Fruit fly (Drosophila melanogaster) whole organism, embryonic: ENCODE measurements around the gene Ero1L.

Experiments
- CG1024 ChIP-seq: fragments of 200-800 bp; sonication (Bioruptor generic); IDR thresholded peaks from 2 replicates; pipeline ENCODE4 v1.3.6; 2022; ENCODE audit warnings: missing biosample characterization, missing genetic modification characterization
- CG10565 ChIP-seq: fragments of 200-800 bp; sonication (Bioruptor generic); optimal IDR thresholded peaks from 3 replicates; lab custom pipeline; 2016; ENCODE audit warnings: missing biosample characterization, mild to moderate bottlenecking, missing genetic modification characterization
- CG11456 ChIP-seq: fragments of 200-800 bp; sonication (Bioruptor generic); IDR thresholded peaks from 3 replicates; pipeline ENCODE4 v1.3.6; 2022; ENCODE audit warnings: missing biosample characterization, missing genetic modification characterization
- CG11504 ChIP-seq: fragments of 200-800 bp; sonication (Bioruptor generic); optimal IDR thresholded peaks from 3 replicates; lab custom pipeline; 2019; ENCODE audit warnings: missing biosample characterization, mild to moderate bottlenecking, missing genetic modification characterization, moderate library complexity
- CG11696 ChIP-seq: fragments of 200-800 bp; sonication (Bioruptor generic); IDR thresholded peaks from 2 replicates; pipeline ENCODE4 v1.3.6; 2022; ENCODE audit warnings: missing biosample characterization, missing genetic modification characterization
- CG12769 ChIP-seq: fragments of 200-800 bp; sonication (Bioruptor generic); optimal IDR thresholded peaks from 2 replicates; lab custom pipeline; 2019; ENCODE audit warnings: missing biosample characterization, mild to moderate bottlenecking, missing genetic modification characterization, moderate library complexity
- CG13775 ChIP-seq: fragments of 200-800 bp; sonication (Bioruptor generic); optimal IDR thresholded peaks from 3 replicates; lab custom pipeline; 2017; ENCODE audit warnings: missing biosample characterization, mild to moderate bottlenecking, missing genetic modification characterization
- CG15011 ChIP-seq: fragments of 200-800 bp; sonication (Bioruptor generic); optimal IDR thresholded peaks from 3 replicates; lab custom pipeline; 2018; ENCODE audit warnings: missing biosample characterization, mild to moderate bottlenecking, missing genetic modification characterization
- CG15601 ChIP-seq: fragments of 200-800 bp; sonication (Bioruptor generic); optimal IDR thresholded peaks from 3 replicates; lab custom pipeline; 2019; ENCODE audit warnings: missing biosample characterization, mild to moderate bottlenecking, missing genetic modification characterization, moderate library complexity
- CG17385 ChIP-seq: fragments of 200-800 bp; sonication (Bioruptor generic); optimal IDR thresholded peaks from 3 replicates; lab custom pipeline; 2018; ENCODE audit warnings: missing biosample characterization, mild to moderate bottlenecking, missing genetic modification characterization
- CG17912 ChIP-seq: fragments of 200-800 bp; sonication (Bioruptor generic); optimal IDR thresholded peaks from 2 replicates; lab custom pipeline; 2018; ENCODE audit warnings: missing biosample characterization, mild to moderate bottlenecking, missing genetic modification characterization
- CG18262 ChIP-seq: fragments of 200-800 bp; optimal IDR thresholded peaks from 3 replicates; lab custom pipeline; 2019; ENCODE audit warnings: missing biosample characterization, mild to moderate bottlenecking, missing genetic modification characterization, moderate library complexity
- CG18599 ChIP-seq: fragments of 200-800 bp; sonication (Bioruptor generic); optimal IDR thresholded peaks from 3 replicates; lab custom pipeline; 2017; ENCODE audit warnings: missing biosample characterization, missing genetic modification characterization, mild to moderate bottlenecking, moderate library complexity, missing genetic modification reagents
- CG3407 ChIP-seq: fragments of 200-800 bp; sonication (Bioruptor generic); optimal IDR thresholded peaks from 2 replicates; lab custom pipeline; 2018; ENCODE audit warnings: missing biosample characterization, mild to moderate bottlenecking, missing genetic modification characterization
- CG4617 ChIP-seq: fragments of 200-800 bp; sonication (Bioruptor generic); optimal IDR thresholded peaks from 3 replicates; lab custom pipeline; 2016; ENCODE audit warnings: missing biosample characterization, missing genetic modification characterization, borderline replicate concordance
- CG4854 ChIP-seq: fragments of 200-800 bp; sonication (Bioruptor generic); optimal IDR thresholded peaks from 2 replicates; lab custom pipeline; 2016; ENCODE audit warnings: missing biosample characterization, missing genetic modification characterization, inconsistent platforms
- CG5245 ChIP-seq: fragments of 200-800 bp; sonication (Bioruptor generic); optimal IDR thresholded peaks from 3 replicates; lab custom pipeline; 2016; ENCODE audit warnings: missing biosample characterization, missing genetic modification characterization
- CG6689 ChIP-seq: fragments of 200-800 bp; sonication (Bioruptor generic); IDR thresholded peaks from 2 replicates; pipeline ENCODE4 v1.3.6; 2022; ENCODE audit warnings: missing biosample characterization, missing genetic modification characterization
- CG6854 ChIP-seq: fragments of 200-800 bp; sonication (Bioruptor generic); optimal IDR thresholded peaks from 3 replicates; lab custom pipeline; 2017; ENCODE audit warnings: missing biosample characterization, mild to moderate bottlenecking, missing genetic modification characterization
- CG9727 ChIP-seq: fragments of 200-800 bp; sonication (Bioruptor generic); optimal IDR thresholded peaks from 3 replicates; lab custom pipeline; 2017; ENCODE audit warnings: missing biosample characterization, mild to moderate bottlenecking, missing genetic modification characterization
- Dfd ChIP-seq, 2 experiments: fragments of >200 bp; optimal IDR thresholded peaks; 2 replicates each; lab custom pipeline; 2017; ENCODE audit warnings: missing biosample characterization in 2 of 2, missing genetic modification characterization in 2 of 2
- Dip2 ChIP-seq: fragments of 200-800 bp; sonication (Bioruptor generic); IDR thresholded peaks from 2 replicates; pipeline ENCODE4 v1.3.6; 2022; ENCODE audit warnings: missing biosample characterization, missing genetic modification characterization
- Doc2 ChIP-seq: fragments of 200-800 bp; sonication (Bioruptor generic); IDR thresholded peaks from 2 replicates; pipeline ENCODE4 v1.3.6; 2022; ENCODE audit warnings: missing biosample characterization, missing genetic modification characterization
- Doc3 ChIP-seq: fragments of 200-800 bp; sonication (Bioruptor generic); IDR thresholded peaks from 3 replicates; pipeline ENCODE4 v1.3.6; 2022; ENCODE audit warnings: missing biosample characterization, missing genetic modification characterization; ENCODE audit not compliant: partially characterized antibody
- H2.0 ChIP-seq: fragments of 200-800 bp; sonication (Bioruptor generic); IDR thresholded peaks from 2 replicates; pipeline ENCODE4 v1.3.6; 2022; ENCODE audit warnings: missing biosample characterization, missing genetic modification characterization
- Max ChIP-seq: fragments of 200-800 bp; sonication (Bioruptor generic); optimal IDR thresholded peaks from 2 replicates; lab custom pipeline; 2016; ENCODE audit warnings: missing biosample characterization, mild to moderate bottlenecking, missing genetic modification characterization
- Optix ChIP-seq: fragments of 200-800 bp; sonication (Bioruptor generic); IDR thresholded peaks from 3 replicates; pipeline ENCODE4 v1.3.6; 2022; ENCODE audit warnings: missing biosample characterization, missing genetic modification characterization
- Sin3A ChIP-seq: fragments of >200 bp; optimal IDR thresholded peaks from 2 replicates; lab custom pipeline; 2018
- Six4 ChIP-seq: fragments of 200-800 bp; sonication (Bioruptor generic); optimal IDR thresholded peaks from 2 replicates; lab custom pipeline; 2016; ENCODE audit warnings: missing biosample characterization, missing genetic modification characterization
- Trl ChIP-seq, 3 experiments: fragments of >200 bp in 2 of 3; fragments of 200-800 bp in 1 of 3; sonication (Bioruptor generic) in 1 of 3; optimal IDR thresholded peaks; 2 replicates in 1 of 3; 3 replicates in 2 of 3; lab custom pipeline; 2016 to 2017; ENCODE audit warnings: missing biosample characterization in 1 of 3, missing genetic modification characterization in 1 of 3
- YL-1 ChIP-seq: fragments of 200-800 bp; sonication (Bioruptor generic); optimal IDR thresholded peaks from 3 replicates; lab custom pipeline; 2017; ENCODE audit warnings: missing biosample characterization, mild to moderate bottlenecking, missing genetic modification characterization
- abd-A ChIP-seq: fragments of 200-800 bp; sonication (Bioruptor generic); optimal IDR thresholded peaks from 3 replicates; lab custom pipeline; 2019; ENCODE audit warnings: missing biosample characterization, mild to moderate bottlenecking, missing genetic modification characterization, moderate library complexity
- ato ChIP-seq: fragments of 200-800 bp; sonication (Bioruptor generic); IDR thresholded peaks from 2 replicates; pipeline ENCODE4 v1.3.6; 2022; ENCODE audit warnings: missing biosample characterization, missing genetic modification characterization; ENCODE audit not compliant: partially characterized antibody
- chif ChIP-seq, 2 experiments: fragments of 200-800 bp; sonication (Bioruptor generic); optimal IDR thresholded peaks; 3 replicates each; lab custom pipeline; 2016; ENCODE audit warnings: missing biosample characterization in 2 of 2, missing genetic modification characterization in 2 of 2
- danr ChIP-seq: fragments of 200-800 bp; sonication (Bioruptor generic); IDR thresholded peaks from 2 replicates; pipeline ENCODE4 v1.3.6; 2022; ENCODE audit warnings: missing biosample characterization, missing genetic modification characterization
- eve ChIP-seq, 2 experiments: fragments of >200 bp; optimal IDR thresholded peaks; 2 replicates each; lab custom pipeline; 2017; ENCODE audit warnings: missing biosample characterization in 2 of 2, missing genetic modification characterization in 2 of 2
- fu2 ChIP-seq: fragments of 200-800 bp; sonication (Bioruptor generic); optimal IDR thresholded peaks from 2 replicates; lab custom pipeline; 2016; ENCODE audit warnings: missing biosample characterization, missing genetic modification characterization
- h ChIP-seq: fragments of >200 bp; optimal IDR thresholded peaks from 2 replicates; lab custom pipeline; 2017
- jigr1 ChIP-seq: fragments of 200-800 bp; sonication (Bioruptor generic); IDR thresholded peaks from 3 replicates; pipeline ENCODE4 v1.3.6; 2022; ENCODE audit warnings: missing biosample characterization, missing genetic modification characterization
- jumu ChIP-seq: fragments of 200-800 bp; sonication (Bioruptor generic); optimal IDR thresholded peaks from 3 replicates; lab custom pipeline; 2016; ENCODE audit warnings: missing biosample characterization, missing genetic modification characterization
- onecut ChIP-seq: fragments of 200-800 bp; sonication (Bioruptor generic); IDR thresholded peaks from 2 replicates; pipeline ENCODE4 v1.3.6; 2022; ENCODE audit warnings: missing biosample characterization, missing genetic modification characterization
- org-1 ChIP-seq: fragments of 200-800 bp; sonication (Bioruptor generic); optimal IDR thresholded peaks from 2 replicates; lab custom pipeline; 2017; ENCODE audit warnings: missing biosample characterization, missing genetic modification characterization
- p53 ChIP-seq: fragments of 200-800 bp; sonication (Bioruptor generic); optimal IDR thresholded peaks from 2 replicates; lab custom pipeline; 2016; ENCODE audit warnings: missing biosample characterization, missing genetic modification characterization
- pan ChIP-seq, 4 experiments: fragments of >200 bp in 3 of 4; fragments of 200-800 bp in 1 of 4; sonication (Bioruptor generic) in 1 of 4; optimal IDR thresholded peaks in 3 of 4; IDR thresholded peaks in 1 of 4; 2 replicates each; pipeline versions ENCODE4 v1.3.6 to Lab custom; 2017 to 2022; ENCODE audit warnings: missing biosample characterization in 2 of 4, missing genetic modification characterization in 2 of 4, mixed read lengths in 1 of 4
- peb ChIP-seq: fragments of 200-800 bp; sonication (Bioruptor generic); IDR thresholded peaks from 2 replicates; pipeline ENCODE4 v1.3.6; 2022; ENCODE audit warnings: missing biosample characterization, missing genetic modification characterization
- row ChIP-seq: fragments of 200-800 bp; sonication (Bioruptor generic); IDR thresholded peaks from 3 replicates; pipeline ENCODE4 v1.3.6; 2022; ENCODE audit warnings: missing biosample characterization, missing genetic modification characterization
- sc ChIP-seq, 3 experiments: fragments of >200 bp in 2 of 3; fragments of 200-800 bp in 1 of 3; sonication (Bioruptor generic) in 1 of 3; optimal IDR thresholded peaks; 2 replicates in 2 of 3; 3 replicates in 1 of 3; lab custom pipeline; 2017; ENCODE audit warnings: mild to moderate bottlenecking in 1 of 3, missing biosample characterization in 1 of 3, missing genetic modification characterization in 1 of 3, missing genetic modification reagents in 1 of 3
- sens-2 ChIP-seq: fragments of 200-800 bp; sonication (Bioruptor generic); IDR thresholded peaks from 2 replicates; pipeline ENCODE4 v1.3.6; 2022; ENCODE audit warnings: missing biosample characterization, missing genetic modification characterization
- trem ChIP-seq: fragments of 200-800 bp; optimal IDR thresholded peaks from 3 replicates; lab custom pipeline; 2019; ENCODE audit warnings: missing biosample characterization, mild to moderate bottlenecking, missing genetic modification characterization, moderate library complexity
- wor ChIP-seq: fragments of 200-800 bp; sonication (Bioruptor generic); IDR thresholded peaks from 2 replicates; pipeline ENCODE4 v1.3.6; 2022; ENCODE audit warnings: missing biosample characterization, missing genetic modification characterization

Ero1L gene

dm6 chr3L:4122185-4122767 lies 47.9 kb upstream of the Ero1L start, which contains the start of gene Chd64 (continued):
- TF ChIP-seq row (GFP tag; lab: Robert Waterston, UW) (peak; percentile 50; the same call in 2 of the 3 replicates), CG1024 (GFP tag; lab: Robert Waterston, UW) (0 out of 2 replicates have a peak, but pooled peaks have one; percentile 11), peb (GFP tag; lab: Robert Waterston, UW) (no peak), CG11696 (no peak), pan (optimal IDR thresholded peaks at IDR 0.05; lab: Kevin White, UChicago) (no peak), pan (GFP tag; optimal IDR thresholded peaks at IDR 0.05 in 1 of 2, IDR thresholded peaks at IDR 0.05 in 1 of 2) (no peak), CG3407 (GFP tag; lab: Kevin White, UChicago) (no peak), CG17385 (GFP tag; lab: Kevin White, UChicago) (peak; percentile 52), chif (GFP tag; optimal IDR thresholded peaks at IDR 0.05; lab: Kevin White, UChicago) (peak in 1 of 2 experiments; percentile 11), sens-2 (GFP tag; lab: Robert Waterston, UW) (no peak), Sin3A (lab: Kevin White, UChicago) (no peak), ato (GFP tag; lab: Robert Waterston, UW) (peak; percentile 51; the same call in 1 of the 2 replicates), Doc2 (GFP tag; lab: Robert Waterston, UW) (no peak), Dip2 (GFP tag; lab: Robert Waterston, UW) (no peak), Six4 (GFP tag; lab: Kevin White, UChicago) (no peak), CG18262 (tag; lab: Kevin White, UChicago) (no peak), p53 (GFP tag; lab: Kevin White, UChicago) (no peak), H2.0 (GFP tag; lab: Robert Waterston, UW) (no peak), wor (GFP tag; lab: Robert Waterston, UW) (no peak), CG15601 (tag; lab: Kevin White, UChicago) (peak; percentile 32), Max (GFP tag; lab: Kevin White, UChicago) (no peak), CG5245 (GFP tag; lab: Kevin White, UChicago) (no peak), jigr1 (GFP tag; lab: Robert Waterston, UW) (no peak), Doc3 (no peak), eve (GFP tag; optimal IDR thresholded peaks at IDR 0.05; lab: Kevin White, UChicago) (peak in 1 of 2 experiments; percentile 86), trem (no peak), onecut (GFP tag; lab: Robert Waterston, UW) (no peak), fu2 (GFP tag; lab: Kevin White, UChicago) (no peak), CG9727 (GFP tag; lab: Kevin White, UChicago) (no peak), CG11504 (no peak), abd-A (tag; lab: Kevin White, UChicago) (no peak), CG6854 (peak; percentile 75), CG12769 (tag; lab: Kevin White, UChicago) (peak; percentile 93), CG13775 (GFP tag; lab: Kevin White, UChicago) (no peak), h (lab: Kevin White, UChicago) (no peak), CG18599 (GFP tag; lab: Kevin White, UChicago) (peak; percentile 82), danr (GFP tag; lab: Robert Waterston, UW) (no peak), CG4617 (no peak), org-1 (peak; percentile 27), CG10565 (GFP tag; lab: Kevin White, UChicago) (no peak), YL-1 (GFP tag; lab: Kevin White, UChicago) (peak; percentile 53), CG15011 (peak; percentile 46), sc (optimal IDR thresholded peaks at IDR 0.05; lab: Kevin White, UChicago) (no peak), sc (GFP tag; optimal IDR thresholded peaks at IDR 0.05; lab: Kevin White, UChicago) (no peak), CG4854 (GFP tag; lab: Kevin White, UChicago) (no peak), Optix (GFP tag; lab: Robert Waterston, UW) (no peak; the same call in 2 of the 3 replicates), Trl (optimal IDR thresholded peaks at IDR 0.05; lab: Kevin White, UChicago) (no peak), Trl (GFP tag; optimal IDR thresholded peaks at IDR 0.05; lab: Kevin White, UChicago) (peak; percentile 36), CG17912 (GFP tag; lab: Kevin White, UChicago) (peak; percentile 17), CG11456 (GFP tag; lab: Robert Waterston, UW) (peak; percentile 63; the same call in 2 of the 3 replicates), jumu (no peak), Dfd (GFP tag; optimal IDR thresholded peaks at IDR 0.05; lab: Kevin White, UChicago) (no peak), CG6689 (GFP tag; lab: Robert Waterston, UW) (no peak)
